Worm (Caenorhabditis elegans) whole organism, L4/young adult: ENCODE data around the gene srb-6.

ENCODE experiments used
- W03F9.2 ChIP-seq: fragments of 150-350 bp; optimal IDR thresholded peaks from 2 replicates; lab custom pipeline; 2014; ENCODE audit warnings: missing biosample characterization, missing genetic modification characterization
- dao-5 ChIP-seq: sonication (generic microtip); optimal IDR thresholded peaks from 2 replicates; lab custom pipeline; 2016; ENCODE audit warnings: missing genotype, missing genetic modification characterization, moderate library complexity, missing compliant biosample characterization
- him-1 ChIP-seq: sonication (generic microtip); optimal IDR thresholded peaks from 2 replicates; lab custom pipeline; 2016; ENCODE audit warnings: missing genotype, missing genetic modification reagents, missing genetic modification characterization, missing compliant biosample characterization

Gene srb-6

DNA sequence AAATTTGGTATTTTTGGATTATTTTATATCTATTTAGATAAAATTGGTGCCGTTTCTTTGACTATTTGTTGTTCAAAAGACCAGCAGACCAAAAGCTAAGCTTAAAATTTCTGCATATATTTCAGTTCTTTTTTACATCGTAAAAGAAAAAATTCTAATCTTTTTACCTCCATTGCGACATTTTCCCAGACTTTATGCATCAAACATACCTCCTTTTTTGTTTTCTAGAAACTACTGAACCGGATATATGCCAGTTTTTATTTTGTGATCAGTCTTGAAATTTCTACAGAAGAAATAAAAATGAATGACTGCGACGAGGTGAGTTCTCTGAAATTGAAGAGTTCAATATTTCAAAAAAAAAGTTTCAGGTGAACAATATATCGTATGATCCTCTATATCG lies at the start of gene srb-6:
TSS of gene srb-6 (plus strand) at position 301 of the 400 bp plus-strand sequence.
- no peak for TF ChIP-seq him-1
- no peak for TF ChIP-seq dao-5

DNA sequence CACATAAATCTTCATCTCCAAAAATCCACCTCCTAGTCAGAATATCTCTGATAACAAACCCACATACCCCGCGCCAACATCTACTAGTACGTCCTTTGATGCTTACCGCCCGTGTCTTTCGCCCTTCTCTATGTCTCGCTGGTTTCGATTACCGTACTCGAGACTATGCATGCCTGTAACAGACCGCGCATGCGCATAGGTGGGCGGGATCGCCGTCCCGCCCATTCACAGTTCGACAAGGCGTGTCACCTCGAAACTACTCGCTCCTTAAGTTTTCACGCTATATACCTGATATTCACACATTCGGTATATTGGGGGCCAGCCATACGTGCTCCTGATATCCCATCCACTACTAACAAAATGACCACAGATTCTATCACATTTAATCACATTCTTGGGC lies 48.2 kb upstream of the srb-6 start, which contains the start of gene pax-3:
TSS of gene pax-3 (plus strand) at position 83 of the 400 bp plus-strand sequence.
- no peak for TF ChIP-seq W03F9.2 (tag; lab: Kevin White, UChicago)
- no peak for TF ChIP-seq him-1
- TF ChIP-seq dao-5, result no peak

DNA sequence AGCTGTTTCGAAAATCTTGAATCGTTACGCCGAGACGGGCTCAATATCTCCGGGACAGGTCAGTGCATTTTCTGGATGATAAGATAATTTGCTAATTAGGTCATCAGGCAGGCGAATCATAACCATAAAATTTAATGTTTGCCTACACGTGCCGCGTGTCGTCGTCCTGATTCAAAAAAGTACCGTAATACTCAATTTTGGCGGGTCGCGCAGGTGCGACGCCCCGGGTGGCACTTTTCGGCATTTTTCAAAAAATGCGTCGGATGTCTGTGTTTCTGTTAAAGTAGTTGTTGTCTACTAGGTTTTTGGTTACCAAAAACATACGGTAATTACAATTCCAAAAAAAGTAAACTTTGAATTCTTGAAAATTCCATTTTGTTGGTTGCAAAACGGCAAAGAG lies 47.2 kb upstream of the srb-6 start:
- TF ChIP-seq W03F9.2 (tag; lab: Kevin White, UChicago), result no peak
- TF ChIP-seq him-1, result no peak
- TF ChIP-seq dao-5, result no peak

DNA sequence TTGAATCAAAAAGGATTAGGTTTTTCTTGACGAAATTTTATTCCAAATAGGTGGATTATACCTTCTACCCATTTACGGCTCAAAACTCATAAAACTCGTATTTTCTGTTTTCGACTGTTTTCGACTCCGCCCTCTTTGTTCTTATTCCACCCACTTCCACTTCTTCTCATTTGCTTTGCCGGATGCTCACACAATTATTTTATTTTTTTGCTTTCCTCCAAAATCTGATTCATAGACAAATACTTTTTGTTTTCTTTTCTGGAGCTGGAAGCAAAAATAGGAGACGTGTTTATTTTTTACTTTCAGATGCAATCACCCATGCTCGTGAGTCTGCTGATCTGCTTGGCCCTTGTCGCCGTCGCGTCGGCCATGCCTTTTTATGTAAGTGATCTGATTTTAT lies 39.6 kb upstream of the srb-6 start, which contains the start of gene nlp-63:
TSS of gene nlp-63 (plus strand) at position 301 of the 400 bp plus-strand sequence.
- TF ChIP-seq W03F9.2 (tag; lab: Kevin White, UChicago) (no peak), him-1 (no peak)

DNA sequence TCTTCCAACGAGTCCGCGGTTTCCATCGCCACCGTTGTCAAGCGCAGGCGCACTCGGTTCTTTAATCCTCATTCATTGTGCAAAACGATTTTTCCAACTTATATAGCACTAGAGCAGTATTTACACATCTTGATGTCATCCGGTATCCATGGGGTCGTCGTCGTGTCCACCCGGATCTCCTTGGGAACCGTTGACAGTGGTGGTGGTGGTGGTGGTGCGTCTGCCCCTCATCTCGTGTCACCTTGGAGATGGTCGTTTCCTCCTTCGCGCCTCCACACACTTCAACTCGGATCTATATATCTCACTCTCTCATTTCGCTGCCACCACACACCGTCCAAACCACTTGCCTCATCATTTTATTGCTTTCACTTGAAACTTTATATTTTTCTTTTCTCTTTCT lies 31.9 kb upstream of the srb-6 start:
- TF ChIP-seq dao-5 (no peak), W03F9.2 (tag; lab: Kevin White, UChicago) (no peak), him-1 (no peak)

DNA sequence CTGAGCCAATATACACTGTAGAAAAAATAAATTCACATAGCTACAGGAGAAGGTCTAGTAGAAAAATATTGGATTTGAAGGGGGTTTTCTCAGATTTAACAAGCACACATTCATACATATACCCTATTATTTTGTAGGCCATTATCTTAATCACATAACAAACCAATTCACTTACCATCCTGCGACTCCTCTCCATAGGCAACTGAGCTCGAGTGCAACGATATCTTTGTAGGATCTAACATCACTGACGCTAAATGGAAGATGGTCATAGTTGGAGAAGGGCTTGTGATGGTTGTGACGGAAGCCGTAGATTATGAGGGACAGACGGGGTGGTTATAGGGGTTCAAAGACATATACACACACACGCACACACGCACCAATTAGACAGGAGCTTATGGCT lies 30.6 kb upstream of the srb-6 start:
- TF ChIP-seq him-1 (no peak), W03F9.2 (tag; lab: Kevin White, UChicago) (no peak), dao-5 (no peak)

DNA sequence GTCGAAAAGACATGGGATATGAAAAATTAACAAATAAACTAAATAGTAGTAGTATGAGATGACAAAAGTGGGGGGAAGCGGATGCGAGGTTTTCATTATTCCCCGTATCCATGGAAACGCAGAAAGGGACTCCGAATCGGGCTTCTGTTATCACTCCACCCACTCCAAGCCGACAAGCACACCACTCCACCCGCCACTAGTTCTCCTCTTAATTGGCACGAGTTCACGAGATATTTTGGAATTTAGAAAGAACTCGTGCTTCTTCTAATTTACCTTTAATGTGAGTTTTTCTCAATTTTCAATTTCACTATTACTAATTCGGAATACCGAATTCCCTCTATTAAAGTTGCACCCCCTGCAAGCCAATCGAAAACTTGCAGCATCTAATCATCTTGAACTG lies 28.3 kb upstream of the srb-6 start:
- TF ChIP-seq W03F9.2 (tag; lab: Kevin White, UChicago) (no peak), dao-5 (no peak), him-1 (no peak)

DNA sequence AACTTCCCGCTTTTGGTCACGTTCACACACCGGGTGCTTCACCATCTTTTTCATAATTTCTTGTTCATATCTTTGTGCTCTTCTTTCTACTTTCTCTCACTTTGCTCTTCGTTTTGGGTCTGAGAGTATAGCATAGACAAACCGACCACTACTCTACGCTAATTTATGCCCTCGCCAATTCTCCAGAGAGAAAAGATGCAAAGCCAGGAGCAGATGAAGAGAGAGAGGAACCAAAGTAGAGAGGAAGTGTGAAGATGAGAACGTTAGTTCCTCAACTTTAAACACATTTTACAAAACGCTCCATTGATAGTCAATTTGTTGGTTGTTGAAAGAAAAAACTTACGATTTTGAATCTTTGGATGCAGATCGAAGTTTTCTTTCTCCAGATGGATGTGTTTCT lies 27.0 kb upstream of the srb-6 start:
- TF ChIP-seq W03F9.2 (tag; lab: Kevin White, UChicago) (no peak), dao-5 (no peak), him-1 (no peak)

DNA sequence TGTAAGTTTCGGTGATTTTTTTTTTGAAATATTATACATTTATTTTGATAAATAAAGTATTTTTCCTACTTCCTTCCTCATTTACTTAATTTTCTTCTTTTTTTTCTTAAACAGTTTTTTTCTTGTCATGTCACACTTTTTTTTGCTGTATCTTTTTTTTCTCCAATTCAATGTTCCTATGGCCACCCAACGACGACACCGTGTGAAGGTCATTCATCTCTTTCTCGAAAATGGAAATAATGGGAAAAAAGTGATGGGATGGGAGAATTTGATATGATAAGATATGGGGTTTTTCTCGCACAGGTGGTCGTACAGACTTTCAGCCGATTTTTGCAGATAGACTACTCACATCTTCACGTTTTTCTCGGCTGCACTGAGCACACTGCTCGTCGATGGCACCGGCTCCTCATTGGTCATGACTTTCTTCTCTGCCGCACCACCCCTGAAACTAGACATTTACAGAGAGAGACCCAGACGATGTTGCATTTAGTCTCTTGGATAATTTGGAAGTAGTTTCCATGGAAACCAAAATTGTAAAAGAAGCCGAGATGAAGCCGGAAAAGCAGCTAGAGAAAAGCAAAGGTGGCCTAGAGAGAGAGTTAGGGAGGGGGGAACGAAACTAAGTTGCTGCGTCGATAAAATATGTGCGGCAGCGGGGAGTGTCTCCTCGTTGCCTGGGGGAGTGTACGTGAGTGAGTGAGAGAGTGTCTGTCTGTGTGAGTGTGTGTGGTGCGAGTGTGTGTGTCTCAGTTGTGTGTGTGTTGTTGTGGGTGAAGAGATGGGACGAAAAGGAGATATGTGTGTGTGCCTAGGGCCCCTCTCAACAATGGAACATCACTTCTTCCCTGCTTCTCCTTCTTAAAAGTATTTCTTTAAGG lies 25.6 kb upstream of the srb-6 start, which contains the start of gene daf-19:
TSS of gene daf-19 (minus strand) at position 442 of the 878 bp plus-strand sequence.
- TF ChIP-seq him-1, result peak; percentile 35
- TF ChIP-seq W03F9.2 (tag; lab: Kevin White, UChicago), result no peak

DNA sequence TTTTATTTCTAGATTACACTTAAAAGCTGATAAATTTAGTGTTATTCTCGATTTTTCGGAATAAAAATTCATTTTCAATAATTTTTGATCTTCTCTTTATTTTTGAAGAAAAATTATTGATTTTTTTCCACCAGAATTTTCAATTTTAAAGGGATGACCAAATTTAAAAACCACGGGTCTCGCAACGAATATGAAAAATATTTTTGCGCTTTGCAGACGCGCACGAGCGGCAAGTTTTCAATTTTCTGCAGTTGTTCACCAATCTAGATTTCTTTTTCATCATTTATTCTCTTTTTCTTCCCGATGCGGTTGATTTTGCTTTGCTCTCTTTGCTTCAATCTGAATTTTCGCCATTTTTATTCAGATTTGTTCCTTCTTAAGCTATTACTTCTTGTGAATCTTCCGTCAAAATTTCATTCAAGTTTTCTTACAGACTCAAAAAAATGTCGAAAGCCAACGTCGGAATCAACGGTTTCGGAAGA lies 23.8 kb upstream of the srb-6 start, which contains the start of gene gpd-4:
TSS of gene gpd-4 (plus strand) at position 432 of the 482 bp plus-strand sequence.
- TF ChIP-seq him-1 (no peak), dao-5 (no peak), W03F9.2 (tag; lab: Kevin White, UChicago) (no peak)

DNA sequence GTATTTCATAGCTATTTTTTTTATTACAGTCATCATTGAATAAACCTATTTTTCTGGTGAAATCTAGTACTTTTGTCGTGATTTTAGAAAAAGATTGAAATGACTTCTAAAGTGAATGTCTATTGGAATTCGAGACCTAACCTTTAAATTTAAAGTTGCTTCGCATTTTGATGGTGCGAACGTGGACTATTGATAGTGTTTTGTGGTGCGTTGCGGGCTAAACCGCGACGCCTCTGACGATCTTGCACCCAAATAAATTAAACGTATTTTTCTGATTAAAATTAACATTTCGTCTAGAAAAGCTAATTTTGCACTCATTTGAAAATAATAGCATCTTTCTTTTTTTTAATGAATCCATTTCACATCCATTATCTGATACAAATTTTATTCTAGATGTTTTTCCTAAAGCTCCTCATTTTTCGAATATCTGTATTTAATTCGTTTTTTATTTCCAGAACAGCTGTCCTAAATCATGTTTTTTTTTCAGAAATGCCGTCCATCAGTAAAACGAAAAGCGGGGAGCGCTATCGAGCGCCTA lies 22.2 kb upstream of the srb-6 start, which contains the start of gene wbp-11:
TSS of gene wbp-11 (plus strand) at position 488 of the 538 bp plus-strand sequence.
- TF ChIP-seq dao-5 (no peak), W03F9.2 (tag; lab: Kevin White, UChicago) (no peak), him-1 (no peak)

DNA sequence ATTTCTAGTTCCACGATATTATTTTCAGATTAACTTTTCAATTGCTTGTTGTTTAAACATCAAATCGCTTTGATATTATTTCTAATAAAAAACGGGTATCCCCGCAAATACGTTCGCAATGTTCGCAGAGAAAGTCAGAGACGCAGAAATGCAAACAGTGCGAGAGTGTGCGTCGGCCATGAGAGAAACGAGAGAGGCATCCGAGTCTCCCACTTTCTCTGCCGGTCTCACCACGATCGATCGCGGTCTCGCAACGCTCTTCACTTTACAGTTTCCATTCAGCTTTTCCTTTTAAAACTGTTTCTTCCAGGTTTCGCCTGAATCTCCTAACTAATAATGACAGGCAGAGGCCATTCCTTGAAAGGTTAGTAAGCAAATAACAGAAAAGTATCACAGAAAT lies 20.4 kb upstream of the srb-6 start, which contains the start of gene F33H1.4:
TSS of gene F33H1.4 (plus strand) at position 311 of the 400 bp plus-strand sequence.
- TF ChIP-seq him-1 (peak; percentile 22), W03F9.2 (tag; lab: Kevin White, UChicago) (no peak)

DNA sequence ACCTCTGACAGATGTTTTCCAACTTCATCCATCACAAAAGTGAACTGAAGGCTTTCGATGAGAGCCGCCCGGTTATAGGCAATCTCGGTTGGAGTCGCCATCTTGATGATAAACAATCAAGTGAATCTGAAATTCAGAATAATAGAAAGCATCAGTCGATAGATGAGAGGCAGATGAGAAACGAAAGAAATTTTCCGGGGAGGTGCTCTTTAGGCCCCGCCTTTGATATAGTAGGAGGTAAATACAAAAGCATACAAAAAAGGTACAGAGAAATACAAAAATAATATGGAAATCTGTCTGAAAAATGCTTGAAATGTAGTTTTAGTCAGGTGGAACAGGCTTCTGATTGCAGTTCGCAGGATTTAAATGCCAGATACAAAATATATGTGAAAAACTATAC lies 12.1 kb upstream of the srb-6 start, which contains the start of gene srd-1:
TSS of gene srd-1 (minus strand) at position 101 of the 400 bp plus-strand sequence.
- TF ChIP-seq W03F9.2 (tag; lab: Kevin White, UChicago), result no peak
- no peak for TF ChIP-seq dao-5
- TF ChIP-seq him-1, result no peak

DNA sequence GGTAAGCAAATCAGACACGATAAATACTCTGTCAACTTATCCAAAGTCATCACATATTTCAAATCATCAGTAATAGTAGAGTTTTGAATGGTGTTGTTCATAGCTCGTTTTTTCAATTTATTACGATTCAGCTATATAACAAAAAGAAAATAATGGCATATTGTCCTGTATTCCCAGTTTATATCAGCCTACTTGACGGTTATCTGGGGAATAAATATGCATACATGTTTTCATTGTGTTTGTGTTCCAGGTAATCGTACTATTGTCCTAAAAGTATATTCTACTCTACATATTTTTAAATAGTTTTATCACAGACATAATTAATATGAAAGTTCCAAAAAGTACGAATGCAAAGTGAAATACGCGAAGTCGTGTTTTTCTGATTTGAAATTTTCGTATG lies 6.9 kb upstream of the srb-6 start, which contains the start of gene srd-2:
TSS of gene srd-2 (minus strand) at position 101 of the 400 bp plus-strand sequence.
- TF ChIP-seq him-1 (no peak), W03F9.2 (tag; lab: Kevin White, UChicago) (no peak), dao-5 (no peak)

DNA sequence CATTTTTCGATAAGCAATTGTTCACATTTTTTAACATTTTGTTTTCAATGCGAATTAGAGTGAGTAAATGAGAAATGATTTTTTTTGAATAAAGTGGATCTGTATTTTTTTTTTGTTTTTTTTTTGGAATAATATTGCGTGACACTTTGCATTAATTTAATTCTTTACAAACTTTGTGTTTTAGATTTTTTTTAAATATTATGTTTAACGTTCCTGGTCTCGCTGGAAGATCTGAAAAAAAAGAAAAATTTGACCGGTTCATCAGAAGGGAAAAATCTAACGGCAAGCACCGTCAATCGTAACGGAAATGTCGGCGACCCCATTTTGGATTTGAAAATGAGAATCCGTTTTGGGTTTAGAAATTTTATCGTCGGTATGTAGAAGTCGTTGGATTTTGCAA lies 5.3 kb upstream of the srb-6 start, which contains the start of gene cdc-25.4:
TSS of gene cdc-25.4 (minus strand) at position 101 of the 400 bp plus-strand sequence.
- no peak for TF ChIP-seq dao-5
- no peak for TF ChIP-seq him-1
- no peak for TF ChIP-seq W03F9.2 (tag; lab: Kevin White, UChicago)
